Fruit fly (Drosophila melanogaster) whole organism, embryonic: Measurements from ENCODE around the gene CG44437.

ENCODE experiments used
- Atf6 ChIP-seq: fragments of 200-800 bp; sonication (Bioruptor generic); IDR thresholded peaks from 2 replicates; pipeline ENCODE4 v1.3.6; 2022; ENCODE audit warnings: missing biosample characterization, missing genetic modification characterization
- Bgb ChIP-seq: fragments of 200-800 bp; sonication (Bioruptor generic); IDR thresholded peaks from 2 replicates; pipeline ENCODE4 v1.3.6; 2022; ENCODE audit warnings: missing biosample characterization, missing genetic modification characterization; ENCODE audit not compliant: partially characterized antibody
- Blimp-1 ChIP-seq: fragments of 200-800 bp; sonication (Bioruptor generic); optimal IDR thresholded peaks from 3 replicates; lab custom pipeline; 2018; ENCODE audit warnings: missing biosample characterization, missing genetic modification characterization, mild to moderate bottlenecking, moderate library complexity, missing genetic modification reagents
- CG10321 ChIP-seq: fragments of 200-800 bp; sonication (Bioruptor generic); IDR thresholded peaks from 2 replicates; pipeline ENCODE4 v1.3.6; 2022; ENCODE audit warnings: missing biosample characterization, missing genetic modification characterization
- CG11456 ChIP-seq: fragments of 200-800 bp; sonication (Bioruptor generic); IDR thresholded peaks from 3 replicates; pipeline ENCODE4 v1.3.6; 2022; ENCODE audit warnings: missing biosample characterization, missing genetic modification characterization
- CG11723 ChIP-seq: fragments of 200-800 bp; sonication (Bioruptor generic); optimal IDR thresholded peaks from 2 replicates; lab custom pipeline; 2017; ENCODE audit warnings: missing biosample characterization, mild to moderate bottlenecking, missing genetic modification characterization
- CG13123 ChIP-seq: fragments of 200-800 bp; sonication (Bioruptor generic); optimal IDR thresholded peaks from 2 replicates; lab custom pipeline; 2016; ENCODE audit warnings: missing biosample characterization, missing genetic modification characterization
- CG13775 ChIP-seq: fragments of 200-800 bp; sonication (Bioruptor generic); optimal IDR thresholded peaks from 3 replicates; lab custom pipeline; 2017; ENCODE audit warnings: missing biosample characterization, mild to moderate bottlenecking, missing genetic modification characterization
- CG15601 ChIP-seq: fragments of 200-800 bp; sonication (Bioruptor generic); optimal IDR thresholded peaks from 3 replicates; lab custom pipeline; 2019; ENCODE audit warnings: missing biosample characterization, mild to moderate bottlenecking, missing genetic modification characterization, moderate library complexity
- CG17186 ChIP-seq: fragments of 200-800 bp; sonication (Bioruptor generic); optimal IDR thresholded peaks from 3 replicates; lab custom pipeline; 2017; ENCODE audit warnings: missing biosample characterization, missing genetic modification reagents, missing genetic modification characterization
- CG17802 ChIP-seq: fragments of 200-800 bp; sonication (Bioruptor generic); optimal IDR thresholded peaks from 2 replicates; lab custom pipeline; 2018; ENCODE audit warnings: missing biosample characterization, mild to moderate bottlenecking, missing genetic modification characterization, moderate library complexity
- CG1792 ChIP-seq: fragments of 200-800 bp; sonication (Bioruptor generic); optimal IDR thresholded peaks from 2 replicates; lab custom pipeline; 2016; ENCODE audit warnings: missing biosample characterization, missing genetic modification characterization
- CG18011 ChIP-seq: fragments of 200-800 bp; sonication (Bioruptor generic); optimal IDR thresholded peaks from 2 replicates; lab custom pipeline; 2017; ENCODE audit warnings: missing biosample characterization, missing genetic modification characterization, mild to moderate bottlenecking, moderate library complexity, missing genotype
- CG18262 ChIP-seq: fragments of 200-800 bp; optimal IDR thresholded peaks from 3 replicates; lab custom pipeline; 2019; ENCODE audit warnings: missing biosample characterization, mild to moderate bottlenecking, missing genetic modification characterization, moderate library complexity
- CG2120 ChIP-seq: fragments of 200-800 bp; sonication (Bioruptor generic); optimal IDR thresholded peaks from 3 replicates; lab custom pipeline; 2016; ENCODE audit warnings: missing biosample characterization, missing genetic modification characterization
- CG2202 ChIP-seq: fragments of 200-800 bp; sonication (Bioruptor generic); optimal IDR thresholded peaks from 2 replicates; lab custom pipeline; 2018; ENCODE audit warnings: missing biosample characterization, mild to moderate bottlenecking, missing genetic modification characterization
- CG2889 ChIP-seq: fragments of 200-800 bp; sonication (Bioruptor generic); IDR thresholded peaks from 3 replicates; pipeline ENCODE4 v1.3.6; 2022; ENCODE audit warnings: missing biosample characterization, missing genetic modification characterization
- CG3163 ChIP-seq: fragments of 200-800 bp; sonication (Bioruptor generic); optimal IDR thresholded peaks from 3 replicates; lab custom pipeline; 2016; ENCODE audit warnings: missing biosample characterization, missing genetic modification characterization
- CG9727 ChIP-seq: fragments of 200-800 bp; sonication (Bioruptor generic); optimal IDR thresholded peaks from 3 replicates; lab custom pipeline; 2017; ENCODE audit warnings: missing biosample characterization, mild to moderate bottlenecking, missing genetic modification characterization
- Doc2 ChIP-seq: fragments of 200-800 bp; sonication (Bioruptor generic); IDR thresholded peaks from 2 replicates; pipeline ENCODE4 v1.3.6; 2022; ENCODE audit warnings: missing biosample characterization, missing genetic modification characterization
- Dp ChIP-seq: fragments of 200-800 bp; sonication (Bioruptor generic); optimal IDR thresholded peaks from 2 replicates; lab custom pipeline; 2018; ENCODE audit warnings: missing biosample characterization, mild to moderate bottlenecking, missing genetic modification characterization, moderate library complexity
- E2f1 ChIP-seq: fragments of 200-800 bp; sonication (Bioruptor generic); IDR thresholded peaks from 2 replicates; pipeline ENCODE4 v1.3.6; 2022; ENCODE audit warnings: missing biosample characterization, missing genetic modification characterization
- Gsc ChIP-seq: fragments of 200-800 bp; sonication (Bioruptor generic); IDR thresholded peaks from 2 replicates; pipeline ENCODE4 v1.3.6; 2022; ENCODE audit warnings: missing biosample characterization, missing genetic modification characterization
- HLH4C ChIP-seq: fragments of 200-800 bp; sonication (Bioruptor generic); IDR thresholded peaks from 3 replicates; pipeline ENCODE4 v1.3.6; 2022; ENCODE audit warnings: missing biosample characterization, missing genetic modification characterization; ENCODE audit not compliant: partially characterized antibody
- Optix ChIP-seq: fragments of 200-800 bp; sonication (Bioruptor generic); IDR thresholded peaks from 3 replicates; pipeline ENCODE4 v1.3.6; 2022; ENCODE audit warnings: missing biosample characterization, missing genetic modification characterization
- Side ChIP-seq: fragments of 200-800 bp; sonication (Bioruptor generic); optimal IDR thresholded peaks from 2 replicates; lab custom pipeline; 2016; ENCODE audit warnings: missing biosample characterization, missing genetic modification characterization
- Xbp1 ChIP-seq: fragments of 200-800 bp; sonication (Bioruptor generic); optimal IDR thresholded peaks from 3 replicates; lab custom pipeline; 2016; ENCODE audit warnings: missing biosample characterization, mild to moderate bottlenecking, missing genetic modification characterization
- abd-A ChIP-seq: fragments of 200-800 bp; sonication (Bioruptor generic); optimal IDR thresholded peaks from 3 replicates; lab custom pipeline; 2019; ENCODE audit warnings: missing biosample characterization, mild to moderate bottlenecking, missing genetic modification characterization, moderate library complexity
- ara ChIP-seq: fragments of 200-800 bp; sonication (Bioruptor generic); IDR thresholded peaks from 2 replicates; pipeline ENCODE4 v1.3.6; 2022; ENCODE audit warnings: missing biosample characterization, missing genetic modification characterization
- ato ChIP-seq: fragments of 200-800 bp; sonication (Bioruptor generic); IDR thresholded peaks from 2 replicates; pipeline ENCODE4 v1.3.6; 2022; ENCODE audit warnings: missing biosample characterization, missing genetic modification characterization; ENCODE audit not compliant: partially characterized antibody
- danr ChIP-seq: fragments of 200-800 bp; sonication (Bioruptor generic); IDR thresholded peaks from 2 replicates; pipeline ENCODE4 v1.3.6; 2022; ENCODE audit warnings: missing biosample characterization, missing genetic modification characterization
- dati ChIP-seq: fragments of 200-800 bp; sonication (Bioruptor generic); IDR thresholded peaks from 2 replicates; pipeline ENCODE4 v1.3.6; 2022; ENCODE audit warnings: missing biosample characterization, missing genetic modification characterization
- dimm ChIP-seq: fragments of 200-800 bp; sonication (Bioruptor generic); IDR thresholded peaks from 2 replicates; pipeline ENCODE4 v1.3.6; 2022; ENCODE audit warnings: missing biosample characterization, missing genetic modification characterization
- dpn ChIP-seq, 2 experiments: fragments of 200-800 bp; sonication (Bioruptor generic); optimal IDR thresholded peaks; 3 replicates each; lab custom pipeline; 2016; ENCODE audit warnings: missing biosample characterization in 2 of 2, missing genetic modification characterization in 2 of 2
- en ChIP-seq: fragments of 200-800 bp; sonication (Bioruptor generic); optimal IDR thresholded peaks from 2 replicates; lab custom pipeline; 2016; ENCODE audit warnings: missing biosample characterization, missing genetic modification characterization
- gcm ChIP-seq: fragments of 200-800 bp; sonication (Bioruptor generic); optimal IDR thresholded peaks from 2 replicates; lab custom pipeline; 2019; ENCODE audit warnings: missing biosample characterization, mild to moderate bottlenecking, missing genetic modification characterization, moderate library complexity
- gsb-n ChIP-seq: fragments of 200-800 bp; sonication (Bioruptor generic); optimal IDR thresholded peaks from 3 replicates; lab custom pipeline; 2018; ENCODE audit warnings: missing biosample characterization, mild to moderate bottlenecking, missing genetic modification characterization
- jigr1 ChIP-seq: fragments of 200-800 bp; sonication (Bioruptor generic); IDR thresholded peaks from 3 replicates; pipeline ENCODE4 v1.3.6; 2022; ENCODE audit warnings: missing biosample characterization, missing genetic modification characterization
- lbe ChIP-seq: fragments of 200-800 bp; sonication (Bioruptor generic); optimal IDR thresholded peaks from 2 replicates; lab custom pipeline; 2016; ENCODE audit warnings: missing biosample characterization, mild to moderate bottlenecking, missing genetic modification characterization
- org-1 ChIP-seq: fragments of 200-800 bp; sonication (Bioruptor generic); optimal IDR thresholded peaks from 2 replicates; lab custom pipeline; 2017; ENCODE audit warnings: missing biosample characterization, missing genetic modification characterization
- pho ChIP-seq: fragments of 200-800 bp; sonication (Bioruptor generic); optimal IDR thresholded peaks from 2 replicates; lab custom pipeline; 2016; ENCODE audit warnings: missing biosample characterization, missing genetic modification characterization
- pnt ChIP-seq: fragments of 200-800 bp; sonication (Bioruptor generic); optimal IDR thresholded peaks from 3 replicates; lab custom pipeline; 2016; ENCODE audit warnings: missing biosample characterization, missing genetic modification characterization
- rib ChIP-seq: fragments of 200-800 bp; sonication (Bioruptor generic); IDR thresholded peaks from 2 replicates; pipeline ENCODE4 v1.3.6; 2022; ENCODE audit warnings: missing biosample characterization, missing genetic modification characterization
- sob ChIP-seq: fragments of 200-800 bp; sonication (Bioruptor generic); IDR thresholded peaks from 2 replicates; pipeline ENCODE4 v1.3.6; 2022; ENCODE audit warnings: missing biosample characterization, missing genetic modification characterization
- tgo ChIP-seq: fragments of 200-800 bp; sonication (Bioruptor generic); IDR thresholded peaks from 3 replicates; pipeline ENCODE4 v1.3.6; 2022; ENCODE audit warnings: missing biosample characterization, missing genetic modification characterization
- tll ChIP-seq, 2 experiments: fragments of 200-800 bp in 1 of 2; fragments of >200 bp in 1 of 2; sonication (Bioruptor generic) in 1 of 2; optimal IDR thresholded peaks; 2 replicates each; lab custom pipeline; 2017 to 2019; ENCODE audit warnings: missing biosample characterization in 2 of 2, missing genetic modification characterization in 2 of 2, mild to moderate bottlenecking in 1 of 2, moderate library complexity in 1 of 2
- unc-4 ChIP-seq: fragments of 200-800 bp; sonication (Bioruptor generic); IDR thresholded peaks from 2 replicates; pipeline ENCODE4 v1.3.6; 2022; ENCODE audit warnings: missing biosample characterization, missing genetic modification characterization; ENCODE audit not compliant: partially characterized antibody
- wor ChIP-seq: fragments of 200-800 bp; sonication (Bioruptor generic); IDR thresholded peaks from 2 replicates; pipeline ENCODE4 v1.3.6; 2022; ENCODE audit warnings: missing biosample characterization, missing genetic modification characterization
- yki ChIP-seq: fragments of >200 bp; optimal IDR thresholded peaks from 3 replicates; lab custom pipeline; 2018

The CG44437 gene

dm6 chrX:13232406-13233195 is 30.5 kb upstream of the CG44437 start (continued):
- TF ChIP-seq yki (lab: Kevin White, UChicago) (no peak), CG11723 (peak; percentile 51), tgo (GFP tag; lab: Robert Waterston, UW) (peak; percentile 77), ara (GFP tag; lab: Robert Waterston, UW) (peak; percentile 76), CG11456 (GFP tag; lab: Robert Waterston, UW) (peak; percentile 55; the same call in 2 of the 3 replicates), CG13123 (peak; percentile 3), CG17186 (GFP tag; lab: Kevin White, UChicago) (peak; percentile 8), Atf6 (GFP tag; lab: Robert Waterston, UW) (peak; percentile 65), CG13775 (GFP tag; lab: Kevin White, UChicago) (peak; percentile 46), dimm (GFP tag; lab: Robert Waterston, UW) (peak; percentile 74), pho (peak; percentile 27), pnt (peak; percentile 70), CG2202 (peak; percentile 38), dati (GFP tag; lab: Robert Waterston, UW) (peak; percentile 72), E2f1 (GFP tag; lab: Robert Waterston, UW) (peak; percentile 73), HLH4C (GFP tag; lab: Robert Waterston, UW) (no peak), CG17802 (tag; lab: Kevin White, UChicago) (peak; percentile 52), Gsc (no peak), Blimp-1 (peak; percentile 64), CG2120 (GFP tag; lab: Kevin White, UChicago) (peak; percentile 56), wor (GFP tag; lab: Robert Waterston, UW) (peak; percentile 28; the same call in 1 of the 2 replicates), CG15601 (tag; lab: Kevin White, UChicago) (peak; percentile 52), jigr1 (GFP tag; lab: Robert Waterston, UW) (peak; percentile 59; the same call in 1 of the 3 replicates), CG18262 (tag; lab: Kevin White, UChicago) (peak; percentile 67), en (GFP tag; lab: Kevin White, UChicago) (peak; percentile 22), sob (GFP tag; lab: Robert Waterston, UW) (peak; percentile 77), rib (no peak), CG9727 (GFP tag; lab: Kevin White, UChicago) (peak; percentile 66), abd-A (tag; lab: Kevin White, UChicago) (peak; percentile 13), Doc2 (GFP tag; lab: Robert Waterston, UW) (no peak), CG10321 (GFP tag; lab: Robert Waterston, UW) (peak; percentile 34; the same call in 1 of the 2 replicates), dpn (GFP tag; optimal IDR thresholded peaks at IDR 0.05; lab: Kevin White, UChicago) (peak; percentile 69), Xbp1 (peak; percentile 74), danr (GFP tag; lab: Robert Waterston, UW) (peak; percentile 57; the same call in 1 of the 2 replicates), tll (GFP tag; optimal IDR thresholded peaks at IDR 0.05; lab: Kevin White, UChicago) (no peak), Side (GFP tag; lab: Kevin White, UChicago) (peak; percentile 56), CG2889 (GFP tag; lab: Robert Waterston, UW) (peak; percentile 68; the same call in 2 of the 3 replicates), ato (GFP tag; lab: Robert Waterston, UW) (no peak), gcm (GFP tag; lab: Kevin White, UChicago) (peak; percentile 53), Dp (GFP tag; lab: Kevin White, UChicago) (no peak), unc-4 (no peak), Bgb (GFP tag; lab: Robert Waterston, UW) (no peak), CG1792 (GFP tag; lab: Kevin White, UChicago) (peak; percentile 52), org-1 (GFP tag; lab: Kevin White, UChicago) (peak; percentile 75), Optix (peak; percentile 77), CG3163 (GFP tag; lab: Kevin White, UChicago) (peak; percentile 35), gsb-n (tag; lab: Kevin White, UChicago) (peak; percentile 7), CG18011 (peak; percentile 1), lbe (GFP tag; lab: Kevin White, UChicago) (no peak)
